Fruit fly (Drosophila melanogaster) whole organism, embryonic: Measurements from ENCODE around the gene Mgat4a.

Source experiments
- Adf1 ChIP-seq: fragments of 200-800 bp; sonication (Bioruptor generic); IDR thresholded peaks from 2 replicates; pipeline ENCODE4 v1.3.6; 2022; ENCODE audit warnings: missing biosample characterization, missing genetic modification characterization
- Antp ChIP-seq: fragments of 200-800 bp; sonication (Bioruptor generic); optimal IDR thresholded peaks from 3 replicates; lab custom pipeline; 2016; ENCODE audit warnings: missing biosample characterization, missing genetic modification characterization
- B-H2 ChIP-seq: fragments of 200-800 bp; sonication (Bioruptor generic); optimal IDR thresholded peaks from 2 replicates; lab custom pipeline; 2018; ENCODE audit warnings: missing biosample characterization, mild to moderate bottlenecking, missing genetic modification characterization
- CG10267 ChIP-seq: fragments of 200-800 bp; sonication (Bioruptor generic); optimal IDR thresholded peaks from 2 replicates; lab custom pipeline; 2018; ENCODE audit warnings: missing biosample characterization, mild to moderate bottlenecking, missing genetic modification characterization, moderate library complexity
- CG10321 ChIP-seq: fragments of 200-800 bp; sonication (Bioruptor generic); IDR thresholded peaks from 2 replicates; pipeline ENCODE4 v1.3.6; 2022; ENCODE audit warnings: missing biosample characterization, missing genetic modification characterization
- CG11695 ChIP-seq: fragments of 200-800 bp; sonication (Bioruptor generic); IDR thresholded peaks from 3 replicates; pipeline ENCODE4 v1.3.6; 2022; ENCODE audit warnings: missing biosample characterization, missing genetic modification characterization
- CG11723 ChIP-seq: fragments of 200-800 bp; sonication (Bioruptor generic); optimal IDR thresholded peaks from 2 replicates; lab custom pipeline; 2017; ENCODE audit warnings: missing biosample characterization, mild to moderate bottlenecking, missing genetic modification characterization
- CG12219 ChIP-seq: fragments of 200-800 bp; sonication (Bioruptor generic); optimal IDR thresholded peaks from 3 replicates; lab custom pipeline; 2018; ENCODE audit warnings: missing biosample characterization, mild to moderate bottlenecking, missing genetic modification characterization
- CG12236 ChIP-seq: fragments of 200-800 bp; sonication (Bioruptor generic); optimal IDR thresholded peaks from 2 replicates; lab custom pipeline; 2016; ENCODE audit warnings: missing biosample characterization, missing genetic modification characterization
- CG13894 ChIP-seq: fragments of 200-800 bp; sonication (Bioruptor generic); optimal IDR thresholded peaks from 3 replicates; lab custom pipeline; 2018; ENCODE audit warnings: missing biosample characterization, mild to moderate bottlenecking, missing genetic modification characterization, moderate library complexity
- CG14965 ChIP-seq: fragments of 200-800 bp; sonication (Bioruptor generic); optimal IDR thresholded peaks from 2 replicates; lab custom pipeline; 2016; ENCODE audit warnings: missing biosample characterization, missing genetic modification characterization, borderline replicate concordance
- CG16813 ChIP-seq: fragments of 200-800 bp; sonication (Bioruptor generic); IDR thresholded peaks from 3 replicates; pipeline ENCODE4 v1.3.6; 2022; ENCODE audit warnings: missing biosample characterization, missing genetic modification characterization; ENCODE audit not compliant: partially characterized antibody
- CG17186 ChIP-seq: fragments of 200-800 bp; sonication (Bioruptor generic); optimal IDR thresholded peaks from 3 replicates; lab custom pipeline; 2017; ENCODE audit warnings: missing biosample characterization, missing genetic modification reagents, missing genetic modification characterization
- CG17328 ChIP-seq: fragments of 200-800 bp; sonication (Bioruptor generic); IDR thresholded peaks from 2 replicates; pipeline ENCODE4 v1.3.6; 2022; ENCODE audit warnings: missing biosample characterization, missing genetic modification characterization
- CG17359 ChIP-seq: fragments of 200-800 bp; sonication (Bioruptor generic); optimal IDR thresholded peaks from 3 replicates; lab custom pipeline; 2018; ENCODE audit warnings: missing biosample characterization, mild to moderate bottlenecking, missing genetic modification characterization, moderate library complexity
- CG17385 ChIP-seq: fragments of 200-800 bp; sonication (Bioruptor generic); optimal IDR thresholded peaks from 3 replicates; lab custom pipeline; 2018; ENCODE audit warnings: missing biosample characterization, mild to moderate bottlenecking, missing genetic modification characterization
- CG18262 ChIP-seq: fragments of 200-800 bp; optimal IDR thresholded peaks from 3 replicates; lab custom pipeline; 2019; ENCODE audit warnings: missing biosample characterization, mild to moderate bottlenecking, missing genetic modification characterization, moderate library complexity
- CG18764 ChIP-seq: fragments of 200-800 bp; sonication (Bioruptor generic); optimal IDR thresholded peaks from 3 replicates; lab custom pipeline; 2016; ENCODE audit warnings: missing biosample characterization, missing genetic modification characterization
- CG31388 ChIP-seq: fragments of 200-800 bp; sonication (Bioruptor generic); optimal IDR thresholded peaks from 2 replicates; lab custom pipeline; 2016; ENCODE audit warnings: missing biosample characterization, missing genetic modification characterization
- CG3407 ChIP-seq: fragments of 200-800 bp; sonication (Bioruptor generic); optimal IDR thresholded peaks from 2 replicates; lab custom pipeline; 2018; ENCODE audit warnings: missing biosample characterization, mild to moderate bottlenecking, missing genetic modification characterization
- CG3838 ChIP-seq: fragments of 200-800 bp; sonication (Bioruptor generic); optimal IDR thresholded peaks from 3 replicates; lab custom pipeline; 2016; ENCODE audit warnings: missing biosample characterization, missing genetic modification characterization
- CG6765 ChIP-seq: fragments of 200-800 bp; sonication (Bioruptor generic); optimal IDR thresholded peaks from 3 replicates; lab custom pipeline; 2017; ENCODE audit warnings: missing biosample characterization, mild to moderate bottlenecking, missing genetic modification characterization
- CG7372 ChIP-seq: fragments of 200-800 bp; sonication (Bioruptor generic); IDR thresholded peaks from 2 replicates; pipeline ENCODE4 v1.3.6; 2022; ENCODE audit warnings: missing biosample characterization, missing genetic modification characterization
- CG8765 ChIP-seq: fragments of 200-800 bp; sonication (Bioruptor generic); IDR thresholded peaks from 2 replicates; pipeline ENCODE4 v1.3.6; 2022; ENCODE audit warnings: missing biosample characterization, missing genetic modification characterization
- ERR ChIP-seq: fragments of 200-800 bp; sonication (Bioruptor generic); optimal IDR thresholded peaks from 2 replicates; lab custom pipeline; 2016; ENCODE audit warnings: missing biosample characterization, missing genetic modification characterization
- Elba2 ChIP-seq: fragments of 200-800 bp; sonication (Bioruptor generic); optimal IDR thresholded peaks from 3 replicates; lab custom pipeline; 2016; ENCODE audit warnings: missing biosample characterization, missing genetic modification characterization
- Lim3 ChIP-seq: fragments of 200-800 bp; sonication (Bioruptor generic); IDR thresholded peaks from 2 replicates; pipeline ENCODE4 v1.3.6; 2022; ENCODE audit warnings: missing biosample characterization, missing genetic modification characterization
- Lpt ChIP-seq: fragments of >200 bp; optimal IDR thresholded peaks from 2 replicates; lab custom pipeline; 2018; ENCODE audit warnings: missing biosample characterization, missing genetic modification characterization
- MTF-1 ChIP-seq: fragments of 200-800 bp; sonication (Bioruptor generic); optimal IDR thresholded peaks from 2 replicates; lab custom pipeline; 2018; ENCODE audit warnings: missing biosample characterization, mild to moderate bottlenecking, missing genetic modification characterization, borderline replicate concordance
- Max ChIP-seq: fragments of 200-800 bp; sonication (Bioruptor generic); optimal IDR thresholded peaks from 2 replicates; lab custom pipeline; 2016; ENCODE audit warnings: missing biosample characterization, mild to moderate bottlenecking, missing genetic modification characterization
- Nf-YB ChIP-seq: fragments of 200-800 bp; sonication (Bioruptor generic); optimal IDR thresholded peaks from 3 replicates; lab custom pipeline; 2019; ENCODE audit warnings: missing biosample characterization, mild to moderate bottlenecking, missing genetic modification characterization, moderate library complexity
- Scr ChIP-seq: fragments of 200-800 bp; sonication (Bioruptor generic); IDR thresholded peaks from 2 replicates; pipeline ENCODE4 v1.3.6; 2022; ENCODE audit warnings: missing biosample characterization, missing genetic modification characterization; ENCODE audit not compliant: partially characterized antibody
- bbx ChIP-seq: fragments of 200-800 bp; sonication (Bioruptor generic); IDR thresholded peaks from 2 replicates; pipeline ENCODE4 v1.3.6; 2022; ENCODE audit warnings: missing biosample characterization, missing genetic modification characterization; ENCODE audit not compliant: partially characterized antibody
- bcd ChIP-seq: fragments of 200-800 bp; sonication (Bioruptor generic); optimal IDR thresholded peaks from 2 replicates; lab custom pipeline; 2017; ENCODE audit warnings: missing biosample characterization, mild to moderate bottlenecking, missing genetic modification characterization
- cato ChIP-seq: fragments of 200-800 bp; sonication (Bioruptor generic); optimal IDR thresholded peaks from 2 replicates; lab custom pipeline; 2016; ENCODE audit warnings: missing biosample characterization, missing genetic modification characterization, borderline replicate concordance
- crol ChIP-seq: fragments of 200-800 bp; sonication (Bioruptor generic); IDR thresholded peaks from 2 replicates; pipeline ENCODE4 v1.3.6; 2022; ENCODE audit warnings: missing biosample characterization, missing genetic modification characterization
- gro ChIP-seq: fragments of 200-800 bp; sonication (Bioruptor generic); optimal IDR thresholded peaks from 2 replicates; lab custom pipeline; 2016; ENCODE audit warnings: missing biosample characterization, missing genetic modification characterization
- hth ChIP-seq: fragments of >200 bp; optimal IDR thresholded peaks from 2 replicates; lab custom pipeline; 2017; ENCODE audit warnings: inconsistent platforms
- mld ChIP-seq: fragments of 200-800 bp; sonication (Bioruptor generic); IDR thresholded peaks from 3 replicates; pipeline ENCODE4 v1.3.6; 2022; ENCODE audit warnings: missing biosample characterization, missing genetic modification characterization; ENCODE audit not compliant: partially characterized antibody
- peb ChIP-seq: fragments of 200-800 bp; sonication (Bioruptor generic); IDR thresholded peaks from 2 replicates; pipeline ENCODE4 v1.3.6; 2022; ENCODE audit warnings: missing biosample characterization, missing genetic modification characterization
- pfk ChIP-seq: fragments of 200-800 bp; sonication (Bioruptor generic); optimal IDR thresholded peaks from 2 replicates; lab custom pipeline; 2018; ENCODE audit warnings: missing biosample characterization, mild to moderate bottlenecking, missing genetic modification characterization, moderate library complexity
- pita ChIP-seq: fragments of 200-800 bp; sonication (Bioruptor generic); optimal IDR thresholded peaks from 2 replicates; lab custom pipeline; 2017; ENCODE audit warnings: missing biosample characterization, mild to moderate bottlenecking, missing genetic modification characterization
- pzg ChIP-seq: fragments of 200-800 bp; sonication (Bioruptor generic); optimal IDR thresholded peaks from 3 replicates; lab custom pipeline; 2018; ENCODE audit warnings: missing biosample characterization, mild to moderate bottlenecking, missing genetic modification characterization, moderate library complexity
- repo ChIP-seq: fragments of 200-800 bp; sonication (Bioruptor generic); optimal IDR thresholded peaks from 2 replicates; lab custom pipeline; 2016; ENCODE audit warnings: missing biosample characterization, missing genetic modification characterization
- sc ChIP-seq, 3 experiments: fragments of >200 bp in 2 of 3; fragments of 200-800 bp in 1 of 3; sonication (Bioruptor generic) in 1 of 3; optimal IDR thresholded peaks; 2 replicates in 2 of 3; 3 replicates in 1 of 3; lab custom pipeline; 2017; ENCODE audit warnings: mild to moderate bottlenecking in 1 of 3, missing biosample characterization in 1 of 3, missing genetic modification characterization in 1 of 3, missing genetic modification reagents in 1 of 3
- sens ChIP-seq: fragments of 200-800 bp; sonication (Bioruptor generic); peaks from one replicate; lab custom pipeline; 2016; ENCODE audit warnings: missing biosample characterization, missing genetic modification characterization
- sisA ChIP-seq: fragments of 200-800 bp; sonication (Bioruptor generic); IDR thresholded peaks from 2 replicates; pipeline ENCODE4 v1.3.6; 2022; ENCODE audit warnings: missing biosample characterization, missing genetic modification characterization
- slou ChIP-seq: fragments of 200-800 bp; sonication (Bioruptor generic); optimal IDR thresholded peaks from 3 replicates; lab custom pipeline; 2016; ENCODE audit warnings: missing biosample characterization, missing genetic modification characterization

Gene Mgat4a

DNA sequence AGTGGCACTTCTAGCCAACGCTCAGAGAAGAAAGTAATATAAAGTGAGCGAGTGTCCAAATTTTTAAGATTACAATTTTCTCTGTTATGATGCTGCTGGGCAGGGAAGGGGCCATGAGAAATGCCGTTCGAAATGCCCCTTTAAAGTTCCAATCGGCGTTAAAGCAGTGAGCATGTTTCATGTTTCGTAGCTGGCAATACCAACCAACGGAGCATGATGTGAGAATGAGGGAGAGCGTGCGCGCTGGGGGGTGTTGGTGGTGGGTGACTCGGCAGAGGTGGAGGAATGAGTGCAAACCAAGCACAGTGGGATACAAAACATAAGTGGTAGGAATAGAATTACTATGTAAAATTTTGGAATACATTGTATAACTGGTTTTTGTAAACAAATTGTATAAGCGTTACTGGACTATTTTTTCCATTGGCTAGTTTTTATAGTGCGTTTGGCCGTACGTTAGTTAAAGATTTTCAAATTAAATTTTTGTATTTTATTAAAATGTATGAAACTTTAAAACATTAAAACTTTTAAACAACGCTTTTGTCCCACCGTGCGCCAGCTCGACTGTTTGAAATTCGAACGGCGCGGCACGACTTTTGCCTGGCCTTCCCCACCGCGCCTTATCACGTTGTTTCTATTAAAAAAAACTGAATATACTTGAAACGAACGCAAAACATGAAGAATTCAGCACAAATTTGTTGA lies 2.6 kb upstream of the Mgat4a start (continued):
- TF ChIP-seq ERR (GFP tag; lab: Kevin White, UChicago) (peak; percentile 98), CG6765 (GFP tag; lab: Kevin White, UChicago) (peak; percentile 100), pita (GFP tag; lab: Kevin White, UChicago) (no peak), repo (GFP tag; lab: Kevin White, UChicago) (peak; percentile 98), pfk (GFP tag; lab: Kevin White, UChicago) (peak; percentile 83), CG10267 (tag; lab: Kevin White, UChicago) (peak; percentile 99), Lpt (no peak), gro (GFP tag; lab: Kevin White, UChicago) (peak; percentile 99), sens (GFP tag; lab: Kevin White, UChicago) (peak; percentile 100), CG3407 (GFP tag; lab: Kevin White, UChicago) (peak; percentile 99), CG8765 (GFP tag; lab: Robert Waterston, UW) (peak; percentile 99), CG7372 (peak; percentile 100), Scr (GFP tag; lab: Robert Waterston, UW) (peak; percentile 42; the same call in 1 of the 2 replicates), CG11723 (peak; percentile 100), CG18764 (GFP tag; lab: Kevin White, UChicago) (peak; percentile 99), bbx (GFP tag; lab: Robert Waterston, UW) (peak; percentile 25; the same call in 1 of the 2 replicates), cato (GFP tag; lab: Kevin White, UChicago) (peak; percentile 99), Elba2 (peak; percentile 95), CG17186 (peak; percentile 95), CG13894 (peak; percentile 99), CG31388 (GFP tag; lab: Kevin White, UChicago) (peak; percentile 98), MTF-1 (GFP tag; lab: Kevin White, UChicago) (peak; percentile 98), Lim3 (GFP tag; lab: Robert Waterston, UW) (peak; percentile 99), Adf1 (GFP tag; lab: Robert Waterston, UW) (peak; percentile 95), pzg (GFP tag; lab: Kevin White, UChicago) (peak; percentile 44), Nf-YB (GFP tag; lab: Kevin White, UChicago) (peak; percentile 93), CG12236 (GFP tag; lab: Kevin White, UChicago) (peak; percentile 98), mld (GFP tag; lab: Robert Waterston, UW) (peak; percentile 37; the same call in 1 of the 3 replicates), CG18262 (tag; lab: Kevin White, UChicago) (peak; percentile 100), crol (GFP tag; lab: Robert Waterston, UW) (peak; percentile 98), hth (lab: Kevin White, UChicago) (no peak), CG12219 (peak; percentile 99), peb (GFP tag; lab: Robert Waterston, UW) (peak; percentile 99), CG3838 (GFP tag; lab: Kevin White, UChicago) (peak; percentile 98), CG11695 (GFP tag; lab: Robert Waterston, UW) (peak; percentile 100), sc (optimal IDR thresholded peaks at IDR 0.05; lab: Kevin White, UChicago) (no peak), sc (GFP tag; optimal IDR thresholded peaks at IDR 0.05; lab: Kevin White, UChicago) (peak; percentile 100), Max (GFP tag; lab: Kevin White, UChicago) (peak; percentile 100), Antp (GFP tag; lab: Kevin White, UChicago) (peak; percentile 98), CG10321 (GFP tag; lab: Robert Waterston, UW) (peak; percentile 89), bcd (peak; percentile 100), CG17328 (peak; percentile 99), CG17385 (GFP tag; lab: Kevin White, UChicago) (peak; percentile 100), CG14965 (GFP tag; lab: Kevin White, UChicago) (peak; percentile 85), slou (GFP tag; lab: Kevin White, UChicago) (peak; percentile 100), B-H2 (GFP tag; lab: Kevin White, UChicago) (peak; percentile 100), CG16813 (GFP tag; lab: Robert Waterston, UW) (peak; percentile 52; the same call in 1 of the 3 replicates), sisA (peak; percentile 99), CG17359 (peak; percentile 100)
